Fruit fly (Drosophila melanogaster): ENCODE data around the gene Vps45.

Gene Vps45

DNA sequence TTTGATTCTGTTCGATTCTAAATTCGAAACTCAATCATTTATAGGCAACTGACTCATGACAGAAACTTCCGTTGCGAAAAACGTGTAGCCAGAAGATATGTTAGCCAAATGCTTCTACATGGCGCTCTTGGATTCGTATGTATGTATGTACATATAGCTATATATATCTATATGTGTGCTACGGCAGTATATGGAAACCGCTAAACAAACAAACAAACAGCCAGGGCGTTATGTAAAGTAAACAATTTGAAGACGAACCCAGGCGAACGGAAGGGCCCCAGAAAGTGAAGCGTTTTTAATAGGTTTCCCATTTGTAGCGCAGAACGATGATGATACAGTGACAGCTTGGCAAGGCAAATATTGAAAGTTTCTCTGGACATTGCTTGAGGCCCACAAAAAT, 33.8 kb upstream of the Vps45 start (continued):
- TF ChIP-seq CG2678 (tag; optimal IDR thresholded peaks at IDR 0.05) (peak; percentile 8), sd (tag; optimal IDR thresholded peaks at IDR 0.05) (peak; percentile 5), B-H1 (GFP tag; IDR thresholded peaks at IDR 0.05) (no peak), Sin3A (optimal IDR thresholded peaks at IDR 0.05) (no peak), ATbp (GFP tag; optimal IDR thresholded peaks at IDR 0.05) (peak; percentile 32), Ets65A (GFP tag) (peak; percentile 80), cg (GFP tag; optimal IDR thresholded peaks at IDR 0.05) (peak; percentile 15), CG16779 (GFP tag; IDR thresholded peaks at IDR 0.05) (no peak), CG9817 (tag; optimal IDR thresholded peaks at IDR 0.05) (no peak), CG6689 (GFP tag; IDR thresholded peaks at IDR 0.05) (no peak), dm (GFP tag; optimal IDR thresholded peaks at IDR 0.05) (no peak), al (GFP tag; IDR thresholded peaks at IDR 0.05) (no peak), CkIIα-i1 (GFP tag; IDR thresholded peaks at IDR 0.05) (no peak), CG34224 (GFP tag; IDR thresholded peaks at IDR 0.05; ENCODE audit: partially characterized antibody) (no peak), PHDP (tag; optimal IDR thresholded peaks at IDR 0.05) (peak; percentile 1), CG17385 (GFP tag; optimal IDR thresholded peaks at IDR 0.05) (peak; percentile 16), unpg (GFP tag; optimal IDR thresholded peaks at IDR 0.05) (no peak), Asciz (GFP tag; optimal IDR thresholded peaks at IDR 0.05) (peak; percentile 30), Sox100B (GFP tag; optimal IDR thresholded peaks at IDR 0.05) (peak; percentile 2), CG3281 (GFP tag; optimal IDR thresholded peaks at IDR 0.05) (peak; percentile 7), YL-1 (GFP tag; optimal IDR thresholded peaks at IDR 0.05) (no peak), CG33557 (GFP tag; optimal IDR thresholded peaks at IDR 0.05) (no peak)

DNA sequence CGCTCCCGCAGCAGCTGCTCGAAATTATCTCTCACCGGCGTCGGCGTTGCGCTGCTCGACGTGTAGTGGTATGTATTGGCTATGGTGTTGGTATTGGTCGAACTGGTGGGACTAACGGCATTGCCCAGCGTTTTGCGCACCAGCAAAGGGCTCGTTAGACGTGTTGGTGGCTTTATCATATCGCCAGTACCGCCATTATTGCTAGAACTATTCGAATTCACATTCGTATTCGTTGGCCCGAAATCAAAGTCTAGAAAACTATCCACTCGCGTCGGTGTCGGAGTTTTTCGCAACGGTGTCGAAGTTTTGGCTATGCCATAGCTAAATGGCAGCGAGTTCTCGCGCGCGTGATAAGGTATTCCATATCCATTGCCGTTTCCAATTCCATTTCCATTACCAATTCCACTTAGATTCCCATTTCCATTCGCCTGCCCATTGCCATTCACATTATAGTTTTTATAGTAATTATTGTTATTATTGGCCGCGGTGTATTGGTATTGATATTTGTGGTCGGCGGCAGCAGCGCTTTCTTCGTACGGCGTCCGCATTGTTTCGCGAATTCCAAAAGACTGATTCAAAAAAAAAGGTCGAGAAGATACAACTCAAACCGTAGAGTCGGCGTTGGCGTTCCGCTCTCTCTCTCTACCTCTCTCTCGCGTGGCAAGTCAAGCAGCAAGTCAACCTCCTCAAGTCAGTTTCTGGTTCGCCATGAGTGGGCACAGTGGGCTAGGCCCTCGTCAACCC, 31.1 kb upstream of the Vps45 start, which contains the start of gene by:
Gene by, minus strand, starts transcription at position 575 of the 744 bp plus-strand sequence.
- TF ChIP-seq gsb-n (tag; optimal IDR thresholded peaks at IDR 0.05): no peak
- no peak for TF ChIP-seq trh (GFP tag; optimal IDR thresholded peaks at IDR 0.05)
- TF ChIP-seq seq (GFP tag; IDR thresholded peaks at IDR 0.05): no peak
- TF ChIP-seq ci (GFP tag; IDR thresholded peaks at IDR 0.05): no peak
- no peak for TF ChIP-seq tio (GFP tag; optimal IDR thresholded peaks at IDR 0.05)
- no peak for TF ChIP-seq CG16813 (GFP tag; IDR thresholded peaks at IDR 0.05; ENCODE audit: partially characterized antibody)
- TF ChIP-seq Gug (GFP tag; IDR thresholded peaks at IDR 0.05): no peak
- TF ChIP-seq CG18619 (GFP tag; optimal IDR thresholded peaks at IDR 0.05): no peak
- TF ChIP-seq emc (GFP tag; optimal IDR thresholded peaks at IDR 0.05): no peak
- TF ChIP-seq tup (GFP tag; optimal IDR thresholded peaks at IDR 0.05): no peak
- TF ChIP-seq Dek (tag; optimal IDR thresholded peaks at IDR 0.05): no peak
- TF ChIP-seq Optix (GFP tag; IDR thresholded peaks at IDR 0.05): no peak
- TF ChIP-seq ssp (GFP tag; IDR thresholded peaks at IDR 0.05): no peak
- 0 out of 2 replicates have a peak, but pooled peaks have one; percentile 17 for TF ChIP-seq unc-4 (GFP tag; IDR thresholded peaks at IDR 0.05; ENCODE audit: partially characterized antibody)
- TF ChIP-seq vnd (GFP tag; IDR thresholded peaks at IDR 0.05; ENCODE audit: partially characterized antibody): no peak
- TF ChIP-seq dm (GFP tag; optimal IDR thresholded peaks at IDR 0.05): no peak
- no peak for TF ChIP-seq Drgx (GFP tag; IDR thresholded peaks at IDR 0.05)
- TF ChIP-seq Scr (GFP tag; IDR thresholded peaks at IDR 0.05; ENCODE audit: partially characterized antibody): no peak
- no peak for TF ChIP-seq CG17802 (tag; optimal IDR thresholded peaks at IDR 0.05)
- no peak for TF ChIP-seq CG9817 (tag; optimal IDR thresholded peaks at IDR 0.05)
- peak in 1 of 2 experiments; percentile 75 for TF ChIP-seq Trl (optimal IDR thresholded peaks at IDR 0.05)
- TF ChIP-seq Trl (GFP tag; optimal IDR thresholded peaks at IDR 0.05): no peak
- peak; percentile 43 for TF ChIP-seq CG10543 (GFP tag; optimal IDR thresholded peaks at IDR 0.05)
- no peak for TF ChIP-seq HmgD (GFP tag; optimal IDR thresholded peaks at IDR 0.05)
- peak; percentile 19 for TF ChIP-seq CG13894 (tag; optimal IDR thresholded peaks at IDR 0.05)
- no peak for TF ChIP-seq CG3726 (GFP tag; IDR thresholded peaks at IDR 0.05)
- TF ChIP-seq pfk (GFP tag; optimal IDR thresholded peaks at IDR 0.05): peak; percentile 19
- TF ChIP-seq slbo (GFP tag; IDR thresholded peaks at IDR 0.05): no peak
- TF ChIP-seq Deaf1 (tag; optimal IDR thresholded peaks at IDR 0.05): peak; percentile 51
- TF ChIP-seq chinmo (GFP tag; IDR thresholded peaks at IDR 0.05; ENCODE audit: partially characterized antibody): peak; percentile 83; the same call in 3 of the 4 replicates

All from whole organism, embryonic.